Worm (Caenorhabditis elegans) whole organism, L2 larva: ENCODE data around the gene ugt-29.

Experiments
- C34F6.9 ChIP-seq: fragments of 150-350 bp; optimal IDR thresholded peaks from 2 replicates; lab custom pipeline; 2014; ENCODE audit warnings: missing biosample characterization, missing genetic modification characterization
- F13H6.1 ChIP-seq: sonication (generic microtip); optimal IDR thresholded peaks from 2 replicates; lab custom pipeline; 2016; ENCODE audit warnings: missing genetic modification characterization, missing compliant biosample characterization
- R02D3.7 ChIP-seq: fragments of 150-350 bp; optimal IDR thresholded peaks from 2 replicates; lab custom pipeline; 2014; ENCODE audit warnings: missing biosample characterization, missing genetic modification characterization
- Y55F3AM.14 ChIP-seq: fragments of 200-800 bp; sonication (Bioruptor generic); optimal IDR thresholded peaks from 2 replicates; lab custom pipeline; 2018; ENCODE audit warnings: mild to moderate bottlenecking, missing genetic modification characterization, missing compliant biosample characterization
- alr-1 ChIP-seq: fragments of 150-350 bp; optimal IDR thresholded peaks from 2 replicates; lab custom pipeline; 2014; ENCODE audit warnings: missing biosample characterization, missing genetic modification characterization
- aly-2 ChIP-seq: fragments of 150-350 bp; optimal IDR thresholded peaks from 2 replicates; lab custom pipeline; 2014; ENCODE audit warnings: missing biosample characterization, missing genetic modification characterization
- ama-1 ChIP-seq: fragments of 150-350 bp; optimal IDR thresholded peaks from 2 replicates; lab custom pipeline; 2018; ENCODE audit warnings: inconsistent platforms
- blmp-1 ChIP-seq: sonication (generic microtip); optimal IDR thresholded peaks from 2 replicates; lab custom pipeline; 2017; ENCODE audit warnings: missing genetic modification characterization, mild to moderate bottlenecking, missing compliant biosample characterization, antibody characterized with exemption, moderate library complexity; ENCODE audit not compliant: insufficient read depth
- ceh-82 ChIP-seq: fragments of 150-350 bp; optimal IDR thresholded peaks from 2 replicates; lab custom pipeline; 2014; ENCODE audit warnings: missing biosample characterization, missing genetic modification characterization
- crh-2 ChIP-seq: sonication (generic microtip); optimal IDR thresholded peaks from 2 replicates; lab custom pipeline; 2017; ENCODE audit warnings: missing biosample characterization, missing genetic modification characterization
- elt-1 ChIP-seq: fragments of 150-350 bp; optimal IDR thresholded peaks from 2 replicates; lab custom pipeline; 2014; ENCODE audit warnings: missing biosample characterization, missing genetic modification characterization
- fos-1 ChIP-seq: fragments of 150-350 bp; optimal IDR thresholded peaks from 2 replicates; lab custom pipeline; 2014; ENCODE audit warnings: missing biosample characterization, missing genetic modification characterization
- lin-13 ChIP-seq: fragments of 150-350 bp; optimal IDR thresholded peaks from 2 replicates; lab custom pipeline; 2014; ENCODE audit warnings: missing biosample characterization, missing genetic modification reagents, missing genetic modification characterization
- lin-39 ChIP-seq: fragments of 150-350 bp; optimal IDR thresholded peaks from 2 replicates; lab custom pipeline; 2014; ENCODE audit warnings: missing biosample characterization, missing genetic modification reagents, missing genetic modification characterization
- lsy-2 ChIP-seq, 2 experiments: fragments of 150-350 bp in 1 of 2; sonication (generic microtip) in 1 of 2; optimal IDR thresholded peaks; 2 replicates each; lab custom pipeline; 2014 to 2017; ENCODE audit warnings: missing biosample characterization in 2 of 2, missing genetic modification characterization in 2 of 2
- mab-5 ChIP-seq: fragments of 150-350 bp; optimal IDR thresholded peaks from 2 replicates; lab custom pipeline; 2014; ENCODE audit warnings: missing biosample characterization, missing genetic modification characterization
- mbf-1 ChIP-seq: sonication (generic microtip); optimal IDR thresholded peaks from 2 replicates; lab custom pipeline; 2017; ENCODE audit warnings: missing biosample characterization, missing genetic modification characterization
- mdl-1 ChIP-seq, 2 experiments: fragments of 150-350 bp in 1 of 2; sonication (generic microtip) in 1 of 2; optimal IDR thresholded peaks; 2 replicates each; lab custom pipeline; 2017; ENCODE audit warnings: missing biosample characterization in 2 of 2, missing genetic modification characterization in 2 of 2
- nhr-10 ChIP-seq: sonication (generic microtip); optimal IDR thresholded peaks from 2 replicates; lab custom pipeline; 2017; ENCODE audit warnings: missing biosample characterization, missing genetic modification characterization
- nhr-11 ChIP-seq: fragments of 150-350 bp; optimal IDR thresholded peaks from 2 replicates; lab custom pipeline; 2014; ENCODE audit warnings: missing biosample characterization, missing genetic modification characterization
- nhr-129 ChIP-seq: fragments of 150-350 bp; optimal IDR thresholded peaks from 2 replicates; lab custom pipeline; 2014; ENCODE audit warnings: missing biosample characterization, missing genetic modification characterization
- nhr-21 ChIP-seq: fragments of 150-350 bp; optimal IDR thresholded peaks from 2 replicates; lab custom pipeline; 2014; ENCODE audit warnings: missing biosample characterization, missing genetic modification characterization
- nhr-237 ChIP-seq: fragments of 150-350 bp; optimal IDR thresholded peaks from 2 replicates; lab custom pipeline; 2014; ENCODE audit warnings: missing biosample characterization, missing genetic modification characterization
- nhr-25 ChIP-seq: fragments of 150-350 bp; sonication (generic microtip); optimal IDR thresholded peaks from 3 replicates; lab custom pipeline; 2014; ENCODE audit warnings: missing biosample characterization, missing genetic modification characterization
- nhr-6 ChIP-seq: fragments of 150-350 bp; optimal IDR thresholded peaks from 2 replicates; lab custom pipeline; 2014; ENCODE audit warnings: missing biosample characterization, missing genetic modification characterization
- peb-1 ChIP-seq: fragments of 150-350 bp; optimal IDR thresholded peaks from 2 replicates; lab custom pipeline; 2014; ENCODE audit warnings: missing biosample characterization, missing genetic modification characterization
- sem-4 ChIP-seq: fragments of 150-350 bp; optimal IDR thresholded peaks from 2 replicates; lab custom pipeline; 2014; ENCODE audit warnings: missing biosample characterization, missing genetic modification reagents, missing genetic modification characterization
- sma-3 ChIP-seq: sonication (generic microtip); optimal IDR thresholded peaks from 2 replicates; lab custom pipeline; 2016; ENCODE audit warnings: missing genetic modification reagents, missing genetic modification characterization, missing compliant biosample characterization
- sma-9 ChIP-seq, 2 experiments: fragments of 150-350 bp in 1 of 2; sonication (generic microtip) in 1 of 2; optimal IDR thresholded peaks; 2 replicates each; lab custom pipeline; 2014 to 2016; ENCODE audit warnings: missing genetic modification characterization in 2 of 2, mild to moderate bottlenecking in 1 of 2, missing biosample characterization in 1 of 2, missing compliant biosample characterization in 1 of 2, missing genetic modification reagents in 1 of 2, moderate library complexity in 1 of 2
- unc-39 ChIP-seq: fragments of 150-350 bp; optimal IDR thresholded peaks from 2 replicates; lab custom pipeline; 2014; ENCODE audit warnings: missing biosample characterization, missing genetic modification characterization
- unc-62 ChIP-seq: fragments of 150-350 bp; optimal IDR thresholded peaks from 2 replicates; lab custom pipeline; 2014; ENCODE audit warnings: missing biosample characterization, missing genetic modification reagents, missing genetic modification characterization
- ztf-1 ChIP-seq: fragments of 200-800 bp; sonication (Bioruptor generic); conservative IDR thresholded peaks from 2 replicates; pipeline ENCODE4 v1.3.6; 2022; ENCODE audit warnings: missing genetic modification characterization, missing compliant biosample characterization
- ztf-11 ChIP-seq: sonication (generic microtip); optimal IDR thresholded peaks from 2 replicates; lab custom pipeline; 2017; ENCODE audit warnings: missing biosample characterization, missing genetic modification characterization
- ztf-4 ChIP-seq: fragments of 150-350 bp; optimal IDR thresholded peaks from 2 replicates; lab custom pipeline; 2014; ENCODE audit warnings: missing biosample characterization, missing genetic modification characterization

Gene ugt-29

ce11 chrV:730216-730615, 30.8 kb upstream of the ugt-29 start:
- TF ChIP-seq ama-1 (peak; percentile 63), aly-2 (tag; lab: Kevin White, UChicago) (no peak), ceh-82 (tag; lab: Kevin White, UChicago) (no peak), elt-1 (tag; lab: Kevin White, UChicago) (no peak), mbf-1 (tag; lab: Kevin White, UChicago) (no peak), nhr-129 (tag; lab: Kevin White, UChicago) (peak; percentile 82), peb-1 (tag; lab: Kevin White, UChicago) (no peak), lsy-2 (tag; optimal IDR thresholded peaks at IDR 0.05; lab: Kevin White, UChicago) (peak in 1 of 2 experiments; percentile 62), crh-2 (tag; lab: Kevin White, UChicago) (peak; percentile 82), lin-39 (tag; lab: Kevin White, UChicago) (no peak), F13H6.1 (tag; lab: Kevin White, UChicago) (peak; percentile 52), blmp-1 (peak; percentile 41), fos-1 (tag; lab: Kevin White, UChicago) (peak; percentile 20), alr-1 (tag; lab: Kevin White, UChicago) (no peak), R02D3.7 (tag; lab: Kevin White, UChicago) (no peak), ztf-4 (tag; lab: Kevin White, UChicago) (no peak), unc-62 (GFP tag; lab: Kevin White, UChicago) (no peak), nhr-21 (tag; lab: Kevin White, UChicago) (peak; percentile 88), unc-39 (tag; lab: Kevin White, UChicago) (no peak), C34F6.9 (tag; lab: Kevin White, UChicago) (peak; percentile 30), sma-9 (GFP tag; optimal IDR thresholded peaks at IDR 0.05; lab: Kevin White, UChicago) (peak; percentile 81), sma-9 (tag; optimal IDR thresholded peaks at IDR 0.05; lab: Kevin White, UChicago) (no peak), mdl-1 (tag; optimal IDR thresholded peaks at IDR 0.05; lab: Kevin White, UChicago) (peak in 1 of 2 experiments; percentile 60), Y55F3AM.14 (peak; percentile 92), nhr-11 (no peak), ztf-11 (tag; lab: Kevin White, UChicago) (no peak), mab-5 (no peak), nhr-25 (tag; lab: Kevin White, UChicago) (peak; percentile 67), sem-4 (tag; lab: Kevin White, UChicago) (no peak), sma-3 (peak; percentile 73)

- peak; percentile 89 for TF ChIP-seq nhr-129 (tag; lab: Kevin White, UChicago)
- peak in 1 of 2 experiments; percentile 61 for TF ChIP-seq lsy-2 (tag; optimal IDR thresholded peaks at IDR 0.05; lab: Kevin White, UChicago)
- TF ChIP-seq ama-1, result peak; percentile 74
- TF ChIP-seq elt-1 (tag; lab: Kevin White, UChicago), result no peak
- TF ChIP-seq ztf-4 (tag; lab: Kevin White, UChicago), result peak; percentile 61
- no peak for TF ChIP-seq ztf-1
- peak; percentile 76 for TF ChIP-seq F13H6.1 (tag; lab: Kevin White, UChicago)
- TF ChIP-seq nhr-237 (tag; lab: Kevin White, UChicago), result no peak
- peak; percentile 3 for TF ChIP-seq sma-3
- no peak for TF ChIP-seq unc-62 (GFP tag; lab: Kevin White, UChicago)
- TF ChIP-seq fos-1 (tag; lab: Kevin White, UChicago), result no peak
- peak; percentile 79 for TF ChIP-seq Y55F3AM.14
- TF ChIP-seq C34F6.9 (tag; lab: Kevin White, UChicago), result peak; percentile 10
- TF ChIP-seq lin-13 (GFP tag; lab: Kevin White, UChicago), result peak; percentile 42
- TF ChIP-seq sma-9 (GFP tag; optimal IDR thresholded peaks at IDR 0.05; lab: Kevin White, UChicago), result peak; percentile 88
- no peak for TF ChIP-seq sma-9 (tag; optimal IDR thresholded peaks at IDR 0.05; lab: Kevin White, UChicago)
- peak; percentile 21 for TF ChIP-seq sem-4 (tag; lab: Kevin White, UChicago)
- peak; percentile 56 for TF ChIP-seq mab-5
- TF ChIP-seq mdl-1 (tag; optimal IDR thresholded peaks at IDR 0.05; lab: Kevin White, UChicago), result peak in 1 of 2 experiments; percentile 4
- TF ChIP-seq unc-39 (tag; lab: Kevin White, UChicago), result no peak
- no peak for TF ChIP-seq nhr-10 (tag; lab: Kevin White, UChicago)
- no peak for TF ChIP-seq blmp-1
- peak; percentile 49 for TF ChIP-seq nhr-6 (tag; lab: Kevin White, UChicago)
- TF ChIP-seq nhr-21 (tag; lab: Kevin White, UChicago), result peak; percentile 82
- peak; percentile 65 for TF ChIP-seq crh-2 (tag; lab: Kevin White, UChicago)
These were observed 29.6 kb upstream of the ugt-29 start for ce11 chrV:728822-729493.
